ENCODE assay signal across 1 worm cellular context in the genomic region with DNA sequence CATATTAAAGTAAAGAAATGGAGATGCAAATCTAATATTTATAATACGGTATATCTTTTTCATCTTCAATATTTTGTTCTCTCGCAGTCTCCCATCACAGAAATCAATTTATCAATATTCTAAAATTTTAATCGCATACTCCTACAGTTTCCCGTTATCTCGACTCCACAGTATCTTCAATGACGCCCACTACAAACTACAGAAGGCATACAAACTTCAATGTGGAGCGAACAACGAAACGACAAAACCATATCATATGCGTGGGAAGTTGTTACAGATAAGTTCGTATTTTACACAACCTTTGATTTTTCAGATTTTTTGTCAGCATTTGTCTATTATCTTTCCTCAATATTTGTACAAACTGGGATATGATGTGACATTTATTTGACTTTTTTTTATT.
TF ChIP-seq lines count a peak whose summit lies in the region.

No protein-coding gene starts in this region.

TF ChIP-seq in whole organism, L1 larva, 84 proteins besides CTCF, POLR2A, EP300 and RAD21 (continued from another document):
- TF ChIP-seq pax-3 (tag; optimal IDR thresholded peaks at IDR 0.05; lab: Kevin White, UChicago), result peak; percentile 3
- TF ChIP-seq pag-3 (tag; optimal IDR thresholded peaks at IDR 0.05; lab: Kevin White, UChicago; ENCODE audit: borderline replicate concordance, insufficient read depth), result no peak
- no peak for TF ChIP-seq fos-1 (tag; optimal IDR thresholded peaks at IDR 0.05; lab: Kevin White, UChicago)
- TF ChIP-seq unc-30 (tag; optimal IDR thresholded peaks at IDR 0.05; lab: Kevin White, UChicago), result no peak
- TF ChIP-seq sup-37 (GFP tag; optimal IDR thresholded peaks at IDR 0.05; lab: Kevin White, UChicago), result no peak
- no peak for TF ChIP-seq irx-1 (tag; optimal IDR thresholded peaks at IDR 0.05; lab: Kevin White, UChicago)
- TF ChIP-seq elt-2 (tag; optimal IDR thresholded peaks at IDR 0.05; lab: Kevin White, UChicago), result peak; percentile 67
- TF ChIP-seq ceh-8 (GFP tag; optimal IDR thresholded peaks at IDR 0.05; lab: Kevin White, UChicago), result no peak
- TF ChIP-seq pqm-1 (tag; optimal IDR thresholded peaks at IDR 0.05; lab: Kevin White, UChicago), result no peak
- no peak for TF ChIP-seq hlh-4 (tag; optimal IDR thresholded peaks at IDR 0.05; lab: Kevin White, UChicago)
- no peak for TF ChIP-seq swsn-7 (tag; optimal IDR thresholded peaks at IDR 0.05; lab: Kevin White, UChicago)
- TF ChIP-seq egl-27 (tag; optimal IDR thresholded peaks at IDR 0.05; lab: Kevin White, UChicago), result no peak
- no peak for TF ChIP-seq ama-1 (optimal IDR thresholded peaks at IDR 0.05; lab: Kevin White, UChicago)
- no peak for TF ChIP-seq ceh-90 (tag; optimal IDR thresholded peaks at IDR 0.05; lab: Kevin White, UChicago)
- TF ChIP-seq nhr-20 (tag; optimal IDR thresholded peaks at IDR 0.05; lab: Kevin White, UChicago), result peak; percentile 21
- TF ChIP-seq alr-1 (tag; optimal IDR thresholded peaks at IDR 0.05; lab: Kevin White, UChicago; ENCODE audit: borderline replicate concordance), result no peak
